Worm (Caenorhabditis elegans) whole organism, early embryonic: ENCODE results near the gene F13H10.3.

Experiments
- B0310.2 ChIP-seq: sonication (generic microtip); optimal IDR thresholded peaks from 2 replicates; lab custom pipeline; 2016; ENCODE audit warnings: mild to moderate bottlenecking, missing genetic modification characterization, missing compliant biosample characterization
- F13C5.2 ChIP-seq: sonication (generic microtip); optimal IDR thresholded peaks from 2 replicates; lab custom pipeline; 2017; ENCODE audit warnings: mild to moderate bottlenecking, missing genetic modification characterization, inconsistent platforms, missing compliant biosample characterization
- aly-1 ChIP-seq: sonication (generic microtip); optimal IDR thresholded peaks from 2 replicates; lab custom pipeline; 2016; ENCODE audit warnings: missing genetic modification characterization, missing compliant biosample characterization
- ama-1 ChIP-seq: fragments of 150-350 bp; optimal IDR thresholded peaks from 2 replicates; lab custom pipeline; 2014
- ceh-13 ChIP-seq: fragments of 200-800 bp; sonication (Bioruptor generic); optimal IDR thresholded peaks from 2 replicates; lab custom pipeline; 2018; ENCODE audit warnings: mild to moderate bottlenecking, missing genetic modification characterization, missing compliant biosample characterization
- ceh-36 ChIP-seq: sonication (generic microtip); optimal IDR thresholded peaks from 2 replicates; lab custom pipeline; 2016; ENCODE audit warnings: missing genetic modification characterization, inconsistent platforms, missing compliant biosample characterization
- ets-7 ChIP-seq: sonication (generic microtip); optimal IDR thresholded peaks from 2 replicates; lab custom pipeline; 2016; ENCODE audit warnings: missing genotype, missing genetic modification characterization, missing compliant biosample characterization
- flt-1 ChIP-seq: fragments of 200-800 bp; sonication (Bioruptor generic); IDR thresholded peaks from 2 replicates; pipeline ENCODE4 v1.3.6; 2022; ENCODE audit warnings: missing genetic modification characterization, missing compliant biosample characterization
- hmbx-1 ChIP-seq: sonication (generic microtip); optimal IDR thresholded peaks from 2 replicates; lab custom pipeline; 2016; ENCODE audit warnings: mild to moderate bottlenecking, missing genetic modification characterization, missing compliant biosample characterization
- hmg-4 ChIP-seq: fragments of 200-800 bp; sonication (Bioruptor generic); optimal IDR thresholded peaks from 2 replicates; lab custom pipeline; 2018; ENCODE audit warnings: mild to moderate bottlenecking, missing genetic modification characterization, missing compliant biosample characterization
- hnd-1 ChIP-seq: sonication (generic microtip); optimal IDR thresholded peaks from 2 replicates; lab custom pipeline; 2016; ENCODE audit warnings: missing genetic modification characterization, missing compliant biosample characterization
- pes-1 ChIP-seq: fragments of 200-800 bp; sonication (Bioruptor generic); IDR thresholded peaks from 2 replicates; pipeline ENCODE4 v1.3.6; 2022; ENCODE audit warnings: missing genetic modification reagents, missing genetic modification characterization, missing compliant biosample characterization
- scrt-1 ChIP-seq: fragments of 200-800 bp; sonication (Bioruptor generic); IDR thresholded peaks from 2 replicates; pipeline ENCODE4 v1.3.6; 2022; ENCODE audit warnings: missing genetic modification characterization, missing compliant biosample characterization
- sea-1 ChIP-seq: fragments of 200-800 bp; sonication (Bioruptor generic); conservative IDR thresholded peaks from 2 replicates; pipeline ENCODE4 v1.3.6; 2022; ENCODE audit warnings: missing genetic modification characterization, missing compliant biosample characterization
- tbx-11 ChIP-seq: fragments of 200-800 bp; sonication (Bioruptor generic); IDR thresholded peaks from 2 replicates; pipeline ENCODE4 v1.3.6; 2022; ENCODE audit warnings: missing genetic modification characterization, missing compliant biosample characterization
- tbx-37 ChIP-seq: fragments of 200-800 bp; sonication (Bioruptor generic); conservative IDR thresholded peaks from 2 replicates; pipeline ENCODE4 v1.3.6; 2022; ENCODE audit warnings: missing genetic modification reagents, missing genetic modification characterization, missing compliant biosample characterization
- tra-4 ChIP-seq: sonication (generic microtip); optimal IDR thresholded peaks from 2 replicates; lab custom pipeline; 2017; ENCODE audit warnings: missing genetic modification characterization, missing compliant biosample characterization

The F13H10.3 gene

ce11 chrIV:11015881-11016280 lies at the start of gene F13H10.3:
F13H10.3 (minus strand) TSS chrIV:11015953.
- no peak for TF ChIP-seq tra-4 (tag; lab: Kevin White, UChicago)
- no peak for TF ChIP-seq hnd-1 (tag; lab: Kevin White, UChicago)
- TF ChIP-seq pes-1 (GFP tag; lab: Robert Waterston, UW): no peak
- TF ChIP-seq ets-7: no peak

ce11 chrIV:11063962-11064361 lies 48.2 kb upstream of the F13H10.3 start, which contains the start of gene ttr-16:
ttr-16 (minus strand) TSS chrIV:11064137.
- TF ChIP-seq B0310.2 (no peak), F13C5.2 (tag; lab: Kevin White, UChicago) (no peak), hmg-4 (GFP tag; lab: Kevin White, UChicago) (no peak), tra-4 (tag; lab: Kevin White, UChicago) (no peak), ceh-36 (no peak), tbx-11 (GFP tag; lab: Robert Waterston, UW) (no peak), hnd-1 (tag; lab: Kevin White, UChicago) (no peak), hmbx-1 (tag; lab: Kevin White, UChicago) (no peak), ets-7 (no peak), aly-1 (tag; lab: Kevin White, UChicago) (no peak), pes-1 (GFP tag; lab: Robert Waterston, UW) (no peak), flt-1 (no peak), scrt-1 (GFP tag; lab: Robert Waterston, UW) (no peak), sea-1 (no peak), tbx-37 (GFP tag; lab: Robert Waterston, UW) (no peak), ceh-13 (no peak), ama-1 (lab: Kevin White, UChicago) (no peak)

- TF ChIP-seq aly-1 (tag; lab: Kevin White, UChicago): no peak
- TF ChIP-seq ama-1 (lab: Kevin White, UChicago): no peak
- TF ChIP-seq tbx-11 (GFP tag; lab: Robert Waterston, UW): no peak
- TF ChIP-seq ceh-36: no peak
- no peak for TF ChIP-seq F13C5.2 (tag; lab: Kevin White, UChicago)
- TF ChIP-seq tbx-37 (GFP tag; lab: Robert Waterston, UW): no peak
- TF ChIP-seq tra-4 (tag; lab: Kevin White, UChicago): no peak
- TF ChIP-seq sea-1: no peak
- no peak for TF ChIP-seq pes-1 (GFP tag; lab: Robert Waterston, UW)
- TF ChIP-seq hmbx-1 (tag; lab: Kevin White, UChicago): no peak
- TF ChIP-seq flt-1: no peak
- TF ChIP-seq B0310.2: no peak
- TF ChIP-seq hnd-1 (tag; lab: Kevin White, UChicago): no peak
- TF ChIP-seq hmg-4 (GFP tag; lab: Kevin White, UChicago): no peak
- no peak for TF ChIP-seq ets-7
- TF ChIP-seq scrt-1 (GFP tag; lab: Robert Waterston, UW): no peak
- TF ChIP-seq ceh-13: no peak
Measured at ce11 chrIV:11062984-11063613, 47.3 kb upstream of the F13H10.3 start.

- TF ChIP-seq sea-1 (no peak), scrt-1 (GFP tag; lab: Robert Waterston, UW) (no peak), F13C5.2 (tag; lab: Kevin White, UChicago) (no peak), tra-4 (tag; lab: Kevin White, UChicago) (no peak), tbx-37 (GFP tag; lab: Robert Waterston, UW) (no peak), pes-1 (GFP tag; lab: Robert Waterston, UW) (no peak), ceh-13 (no peak), ets-7 (no peak), hnd-1 (tag; lab: Kevin White, UChicago) (no peak), flt-1 (no peak)
Measured at ce11 chrIV:11053652-11054317, 38.0 kb upstream of the F13H10.3 start, which contains the start of the genes F36H1.12 and lin-3. F36H1.12 (minus strand) TSS chrIV:11053702. lin-3 (plus strand) TSS chrIV:11054308.

ce11 chrIV:11051963-11052362 lies 36.2 kb upstream of the F13H10.3 start:
- no peak for TF ChIP-seq flt-1
- TF ChIP-seq ama-1 (lab: Kevin White, UChicago): no peak
- TF ChIP-seq tbx-37 (GFP tag; lab: Robert Waterston, UW): no peak
- TF ChIP-seq B0310.2: no peak
- TF ChIP-seq hmbx-1 (tag; lab: Kevin White, UChicago): no peak
- no peak for TF ChIP-seq F13C5.2 (tag; lab: Kevin White, UChicago)
- TF ChIP-seq sea-1: no peak
- no peak for TF ChIP-seq ets-7
- no peak for TF ChIP-seq scrt-1 (GFP tag; lab: Robert Waterston, UW)
- TF ChIP-seq hmg-4 (GFP tag; lab: Kevin White, UChicago): no peak
- TF ChIP-seq tra-4 (tag; lab: Kevin White, UChicago): no peak
- TF ChIP-seq ceh-13: no peak
- TF ChIP-seq hnd-1 (tag; lab: Kevin White, UChicago): no peak
- no peak for TF ChIP-seq ceh-36
- no peak for TF ChIP-seq pes-1 (GFP tag; lab: Robert Waterston, UW)
- no peak for TF ChIP-seq tbx-11 (GFP tag; lab: Robert Waterston, UW)
- no peak for TF ChIP-seq aly-1 (tag; lab: Kevin White, UChicago)

ce11 chrIV:11049806-11050205 lies 34.1 kb upstream of the F13H10.3 start, which contains the start of gene F36H1.3:
F36H1.3 (plus strand) TSS chrIV:11050128.
- no peak for TF ChIP-seq ceh-36
- TF ChIP-seq hmbx-1 (tag; lab: Kevin White, UChicago): no peak
- no peak for TF ChIP-seq flt-1
- TF ChIP-seq tra-4 (tag; lab: Kevin White, UChicago): no peak
- TF ChIP-seq B0310.2: no peak
- no peak for TF ChIP-seq tbx-37 (GFP tag; lab: Robert Waterston, UW)
- TF ChIP-seq sea-1: no peak
- no peak for TF ChIP-seq ama-1 (lab: Kevin White, UChicago)
- TF ChIP-seq ceh-13: no peak

ce11 chrIV:11048871-11049270 lies 33.1 kb upstream of the F13H10.3 start, which contains the start of gene F36H1.11:
F36H1.11 (plus strand) TSS chrIV:11049171.
- TF ChIP-seq flt-1 (no peak), F13C5.2 (tag; lab: Kevin White, UChicago) (no peak)
